Worm (Caenorhabditis elegans): Measurements from ENCODE around the gene ttc-36.

Gene ttc-36

ce11 chrII:9988620-9989019 lies 41.4 kb upstream of the ttc-36 start (continued):
- no peak for TF ChIP-seq atf-7 (tag; optimal IDR thresholded peaks at IDR 0.05)
- no peak for TF ChIP-seq F57C9.4 (tag; optimal IDR thresholded peaks at IDR 0.05)

ce11 chrII:9989533-9989932 lies 40.5 kb upstream of the ttc-36 start:
- TF ChIP-seq let-526 (GFP tag; IDR thresholded peaks at IDR 0.05) (no peak), hmg-1.2 (GFP tag; IDR thresholded peaks at IDR 0.05) (no peak), unc-62 (GFP tag; optimal IDR thresholded peaks at IDR 0.05) (no peak), pbrm-1 (GFP tag; IDR thresholded peaks at IDR 0.05) (no peak), somi-1 (GFP tag; optimal IDR thresholded peaks at IDR 0.05) (no peak), lin-35 (GFP tag; optimal IDR thresholded peaks at IDR 0.05) (no peak), chd-7 (tag; optimal IDR thresholded peaks at IDR 0.05) (no peak), lsy-27 (tag; optimal IDR thresholded peaks at IDR 0.05; ENCODE audit: borderline replicate concordance, insufficient read depth) (no peak), bed-1 (GFP tag; IDR thresholded peaks at IDR 0.05) (no peak), ztf-3 (GFP tag; optimal IDR thresholded peaks at IDR 0.05) (no peak), repo-1 (tag; optimal IDR thresholded peaks at IDR 0.05) (no peak)

ce11 chrII:9990812-9991211 lies 39.2 kb upstream of the ttc-36 start, which contains the start of gene lec-3:
Gene lec-3 (plus strand): TSS chrII:9991112.
- no peak for TF ChIP-seq ceh-100 (GFP tag; IDR thresholded peaks at IDR 0.05)
- no peak for TF ChIP-seq lag-1 (GFP tag; IDR thresholded peaks at IDR 0.05)

ce11 chrII:9992474-9992873 lies 37.5 kb upstream of the ttc-36 start:
- no peak for TF ChIP-seq hrde-1 (tag; optimal IDR thresholded peaks at IDR 0.05; ENCODE audit: borderline replicate concordance)
- no peak for TF ChIP-seq madf-3 (GFP tag; IDR thresholded peaks at IDR 0.05)
- TF ChIP-seq hsf-1 (GFP tag; IDR thresholded peaks at IDR 0.05) = no peak
- no peak for TF ChIP-seq bed-2 (GFP tag; IDR thresholded peaks at IDR 0.05)
- TF ChIP-seq nhr-80 (tag; optimal IDR thresholded peaks at IDR 0.05) = no peak
- TF ChIP-seq T26A5.8 (tag; optimal IDR thresholded peaks at IDR 0.05) = no peak
- TF ChIP-seq egl-44 (GFP tag; IDR thresholded peaks at IDR 0.05) = no peak
- no peak for TF ChIP-seq ztf-18 (tag; optimal IDR thresholded peaks at IDR 0.05)
- no peak for TF ChIP-seq let-526 (GFP tag; IDR thresholded peaks at IDR 0.05)

- TF ChIP-seq tbp1 (GFP tag; optimal IDR thresholded peaks at IDR 0.05) (no peak), Y95B8A.8 (GFP tag; IDR thresholded peaks at IDR 0.05) (no peak), cebp-1 (GFP tag; IDR thresholded peaks at IDR 0.05) (no peak), cebp-1 (tag; optimal IDR thresholded peaks at IDR 0.05) (no peak), B0261.1 (tag; optimal IDR thresholded peaks at IDR 0.05) (no peak), F39B2.1 (GFP tag; IDR thresholded peaks at IDR 0.05) (no peak), aptf-3 (GFP tag; IDR thresholded peaks at IDR 0.05) (no peak), athp-1 (tag; optimal IDR thresholded peaks at IDR 0.05) (no peak), unc-130 (GFP tag; optimal IDR thresholded peaks at IDR 0.05) (no peak), dpff-1 (tag; optimal IDR thresholded peaks at IDR 0.05) (no peak), dox-1 (GFP tag; IDR thresholded peaks at IDR 0.05) (no peak), Y67H2A.10 (GFP tag; conservative IDR thresholded peaks at IDR 0.05) (no peak), B0336.3 (GFP tag; IDR thresholded peaks at IDR 0.05) (no peak), zim-3 (tag; optimal IDR thresholded peaks at IDR 0.05) (no peak), ceh-79 (tag; optimal IDR thresholded peaks at IDR 0.05) (no peak), ceh-91 (GFP tag; IDR thresholded peaks at IDR 0.05) (no peak)
Observed at ce11 chrII:9994679-9995078, 35.3 kb upstream of the ttc-36 start.

Measured in whole organism, young adult.